Fruit fly (Drosophila melanogaster) whole organism, embryonic: Measurements from ENCODE around the gene CG6277.

Source experiments
- Atf6 ChIP-seq: fragments of 200-800 bp; sonication (Bioruptor generic); IDR thresholded peaks from 2 replicates; pipeline ENCODE4 v1.3.6; 2022; ENCODE audit warnings: missing biosample characterization, missing genetic modification characterization
- Bgb ChIP-seq: fragments of 200-800 bp; sonication (Bioruptor generic); IDR thresholded peaks from 2 replicates; pipeline ENCODE4 v1.3.6; 2022; ENCODE audit warnings: missing biosample characterization, missing genetic modification characterization; ENCODE audit not compliant: partially characterized antibody
- CG14441 ChIP-seq: fragments of 200-800 bp; sonication (Bioruptor generic); IDR thresholded peaks from 2 replicates; pipeline ENCODE4 v1.3.6; 2022; ENCODE audit warnings: missing biosample characterization, missing genetic modification characterization
- CG15269 ChIP-seq: fragments of 200-800 bp; sonication (Bioruptor generic); optimal IDR thresholded peaks from 2 replicates; lab custom pipeline; 2018; ENCODE audit warnings: missing biosample characterization, mild to moderate bottlenecking, missing genetic modification characterization, moderate library complexity
- CG16813 ChIP-seq: fragments of 200-800 bp; sonication (Bioruptor generic); IDR thresholded peaks from 3 replicates; pipeline ENCODE4 v1.3.6; 2022; ENCODE audit warnings: missing biosample characterization, missing genetic modification characterization; ENCODE audit not compliant: partially characterized antibody
- CG17829 ChIP-seq: fragments of 200-800 bp; optimal IDR thresholded peaks from 2 replicates; lab custom pipeline; 2019; ENCODE audit warnings: missing biosample characterization, mild to moderate bottlenecking, missing genetic modification characterization, moderate library complexity
- CG2199 ChIP-seq: fragments of 200-800 bp; sonication (Bioruptor generic); IDR thresholded peaks from 3 replicates; pipeline ENCODE4 v1.3.6; 2022; ENCODE audit warnings: missing biosample characterization, missing genetic modification characterization
- CG30431 ChIP-seq: fragments of 200-800 bp; sonication (Bioruptor generic); optimal IDR thresholded peaks from 2 replicates; lab custom pipeline; 2017; ENCODE audit warnings: missing biosample characterization, missing genetic modification characterization
- CG31224 ChIP-seq: fragments of 200-800 bp; sonication (Bioruptor generic); IDR thresholded peaks from 2 replicates; pipeline ENCODE4 v1.3.6; 2022; ENCODE audit warnings: missing biosample characterization, missing genetic modification characterization
- CG31441 ChIP-seq: fragments of 200-800 bp; sonication (Bioruptor generic); IDR thresholded peaks from 2 replicates; pipeline ENCODE4 v1.3.6; 2022; ENCODE audit warnings: missing biosample characterization, missing genetic modification characterization
- CG3407 ChIP-seq: fragments of 200-800 bp; sonication (Bioruptor generic); optimal IDR thresholded peaks from 2 replicates; lab custom pipeline; 2018; ENCODE audit warnings: missing biosample characterization, mild to moderate bottlenecking, missing genetic modification characterization
- CG4424 ChIP-seq: fragments of 200-800 bp; sonication (Bioruptor generic); optimal IDR thresholded peaks from 3 replicates; lab custom pipeline; 2016; ENCODE audit warnings: missing biosample characterization, missing genetic modification characterization
- CG4707 ChIP-seq: fragments of 200-800 bp; sonication (Bioruptor generic); optimal IDR thresholded peaks from 2 replicates; lab custom pipeline; 2018; ENCODE audit warnings: missing biosample characterization, mild to moderate bottlenecking, missing genetic modification characterization, moderate library complexity
- CG8089 ChIP-seq: fragments of 200-800 bp; sonication (Bioruptor generic); optimal IDR thresholded peaks from 3 replicates; lab custom pipeline; 2016; ENCODE audit warnings: missing biosample characterization, missing genetic modification characterization
- CG9215 ChIP-seq: fragments of 200-800 bp; sonication (Bioruptor generic); IDR thresholded peaks from 2 replicates; pipeline ENCODE4 v1.3.6; 2022; ENCODE audit warnings: missing biosample characterization, missing genetic modification characterization
- CG9437 ChIP-seq: fragments of 200-800 bp; sonication (Bioruptor generic); optimal IDR thresholded peaks from 2 replicates; lab custom pipeline; 2018; ENCODE audit warnings: missing biosample characterization, mild to moderate bottlenecking, missing genetic modification characterization
- CTCF ChIP-seq: fragments of 200-800 bp; sonication (Bioruptor generic); optimal IDR thresholded peaks from 2 replicates; lab custom pipeline; 2017; ENCODE audit warnings: missing biosample characterization, mild to moderate bottlenecking, missing genetic modification characterization, moderate library complexity
- CrebB ChIP-seq: fragments of 200-800 bp; sonication (Bioruptor generic); optimal IDR thresholded peaks from 3 replicates; lab custom pipeline; 2018; ENCODE audit warnings: missing biosample characterization, mild to moderate bottlenecking, missing genetic modification characterization
- Dp ChIP-seq: fragments of 200-800 bp; sonication (Bioruptor generic); optimal IDR thresholded peaks from 2 replicates; lab custom pipeline; 2018; ENCODE audit warnings: missing biosample characterization, mild to moderate bottlenecking, missing genetic modification characterization, moderate library complexity
- ERR ChIP-seq: fragments of 200-800 bp; sonication (Bioruptor generic); optimal IDR thresholded peaks from 2 replicates; lab custom pipeline; 2016; ENCODE audit warnings: missing biosample characterization, missing genetic modification characterization
- Hr39 ChIP-seq: fragments of >200 bp; optimal IDR thresholded peaks from 2 replicates; lab custom pipeline; 2017
- Hr78 ChIP-seq, 2 experiments: fragments of 200-800 bp in 1 of 2; fragments of >200 bp in 1 of 2; sonication (Bioruptor generic) in 1 of 2; optimal IDR thresholded peaks; 2 replicates each; lab custom pipeline; 2017 to 2019; ENCODE audit warnings: missing biosample characterization in 2 of 2, missing genetic modification characterization in 2 of 2, mild to moderate bottlenecking in 1 of 2, moderate library complexity in 1 of 2
- Kr ChIP-seq: fragments of 200-800 bp; sonication (Bioruptor generic); optimal IDR thresholded peaks from 2 replicates; lab custom pipeline; 2017; ENCODE audit warnings: missing biosample characterization, mild to moderate bottlenecking, missing genetic modification characterization
- Meics ChIP-seq: fragments of 200-800 bp; sonication (Bioruptor generic); optimal IDR thresholded peaks from 2 replicates; lab custom pipeline; 2017; ENCODE audit warnings: missing biosample characterization, mild to moderate bottlenecking, missing genetic modification characterization
- Ptx1 ChIP-seq: fragments of 200-800 bp; sonication (Bioruptor generic); IDR thresholded peaks from 2 replicates; pipeline ENCODE4 v1.3.6; 2022; ENCODE audit warnings: missing biosample characterization, missing genetic modification characterization
- YL-1 ChIP-seq: fragments of 200-800 bp; sonication (Bioruptor generic); optimal IDR thresholded peaks from 3 replicates; lab custom pipeline; 2017; ENCODE audit warnings: missing biosample characterization, mild to moderate bottlenecking, missing genetic modification characterization
- ab ChIP-seq: fragments of 200-800 bp; sonication (Bioruptor generic); optimal IDR thresholded peaks from 2 replicates; lab custom pipeline; 2016; ENCODE audit warnings: missing biosample characterization, missing genetic modification characterization
- amos ChIP-seq: fragments of 200-800 bp; sonication (Bioruptor generic); IDR thresholded peaks from 2 replicates; pipeline ENCODE4 v1.3.6; 2022; ENCODE audit warnings: missing biosample characterization, missing genetic modification characterization; ENCODE audit not compliant: partially characterized antibody
- ara ChIP-seq: fragments of 200-800 bp; sonication (Bioruptor generic); IDR thresholded peaks from 2 replicates; pipeline ENCODE4 v1.3.6; 2022; ENCODE audit warnings: missing biosample characterization, missing genetic modification characterization
- bowl ChIP-seq: fragments of 200-800 bp; sonication (Bioruptor generic); IDR thresholded peaks from 2 replicates; pipeline ENCODE4 v1.3.6; 2022; ENCODE audit warnings: missing biosample characterization, missing genetic modification characterization
- chif ChIP-seq, 2 experiments: fragments of 200-800 bp; sonication (Bioruptor generic); optimal IDR thresholded peaks; 3 replicates each; lab custom pipeline; 2016; ENCODE audit warnings: missing biosample characterization in 2 of 2, missing genetic modification characterization in 2 of 2
- chn ChIP-seq: fragments of 200-800 bp; sonication (Bioruptor generic); optimal IDR thresholded peaks from 2 replicates; lab custom pipeline; 2016; ENCODE audit warnings: missing biosample characterization, missing genetic modification characterization
- corto ChIP-seq: fragments of 200-800 bp; sonication (Bioruptor generic); optimal IDR thresholded peaks from 2 replicates; lab custom pipeline; 2016; ENCODE audit warnings: missing biosample characterization, mild to moderate bottlenecking, missing genetic modification characterization, moderate library complexity
- cwo ChIP-seq: fragments of 200-800 bp; sonication (Bioruptor generic); optimal IDR thresholded peaks from 3 replicates; lab custom pipeline; 2017; ENCODE audit warnings: missing biosample characterization, missing genetic modification characterization, mild to moderate bottlenecking, moderate library complexity, missing genetic modification reagents
- da ChIP-seq: fragments of 200-800 bp; sonication (Bioruptor generic); optimal IDR thresholded peaks from 2 replicates; lab custom pipeline; 2016; ENCODE audit warnings: missing biosample characterization, missing genetic modification characterization
- dati ChIP-seq: fragments of 200-800 bp; sonication (Bioruptor generic); IDR thresholded peaks from 2 replicates; pipeline ENCODE4 v1.3.6; 2022; ENCODE audit warnings: missing biosample characterization, missing genetic modification characterization
- ftz-f1 ChIP-seq: fragments of 200-800 bp; sonication (Bioruptor generic); optimal IDR thresholded peaks from 2 replicates; lab custom pipeline; 2016; ENCODE audit warnings: missing biosample characterization, missing genetic modification characterization
- fu2 ChIP-seq: fragments of 200-800 bp; sonication (Bioruptor generic); optimal IDR thresholded peaks from 2 replicates; lab custom pipeline; 2016; ENCODE audit warnings: missing biosample characterization, missing genetic modification characterization
- gem ChIP-seq: fragments of 200-800 bp; sonication (Bioruptor generic); optimal IDR thresholded peaks from 2 replicates; lab custom pipeline; 2019; ENCODE audit warnings: missing biosample characterization, mild to moderate bottlenecking, missing genetic modification characterization, moderate library complexity
- gfzf ChIP-seq: fragments of 200-800 bp; sonication (Bioruptor generic); optimal IDR thresholded peaks from 2 replicates; lab custom pipeline; 2016; ENCODE audit warnings: missing biosample characterization, mild to moderate bottlenecking, missing genetic modification characterization, moderate library complexity
- jumu ChIP-seq: fragments of 200-800 bp; sonication (Bioruptor generic); optimal IDR thresholded peaks from 3 replicates; lab custom pipeline; 2016; ENCODE audit warnings: missing biosample characterization, missing genetic modification characterization
- luna ChIP-seq: fragments of 200-800 bp; sonication (Bioruptor generic); optimal IDR thresholded peaks from 2 replicates; lab custom pipeline; 2016; ENCODE audit warnings: missing biosample characterization, missing genetic modification characterization
- nmo ChIP-seq: fragments of 200-800 bp; sonication (Bioruptor generic); optimal IDR thresholded peaks from 2 replicates; lab custom pipeline; 2018; ENCODE audit warnings: missing biosample characterization, mild to moderate bottlenecking, missing genetic modification characterization, moderate library complexity
- org-1 ChIP-seq: fragments of 200-800 bp; sonication (Bioruptor generic); optimal IDR thresholded peaks from 2 replicates; lab custom pipeline; 2017; ENCODE audit warnings: missing biosample characterization, missing genetic modification characterization
- pho ChIP-seq: fragments of 200-800 bp; sonication (Bioruptor generic); optimal IDR thresholded peaks from 2 replicates; lab custom pipeline; 2016; ENCODE audit warnings: missing biosample characterization, missing genetic modification characterization
- pzg ChIP-seq: fragments of 200-800 bp; sonication (Bioruptor generic); optimal IDR thresholded peaks from 3 replicates; lab custom pipeline; 2018; ENCODE audit warnings: missing biosample characterization, mild to moderate bottlenecking, missing genetic modification characterization, moderate library complexity
- sim ChIP-seq: fragments of 200-800 bp; sonication (Bioruptor generic); IDR thresholded peaks from 2 replicates; pipeline ENCODE4 v1.3.6; 2022; ENCODE audit warnings: missing biosample characterization, missing genetic modification characterization
- tll ChIP-seq, 2 experiments: fragments of 200-800 bp in 1 of 2; fragments of >200 bp in 1 of 2; sonication (Bioruptor generic) in 1 of 2; optimal IDR thresholded peaks; 2 replicates each; lab custom pipeline; 2017 to 2019; ENCODE audit warnings: missing biosample characterization in 2 of 2, missing genetic modification characterization in 2 of 2, mild to moderate bottlenecking in 1 of 2, moderate library complexity in 1 of 2
- trem ChIP-seq: fragments of 200-800 bp; optimal IDR thresholded peaks from 3 replicates; lab custom pipeline; 2019; ENCODE audit warnings: missing biosample characterization, mild to moderate bottlenecking, missing genetic modification characterization, moderate library complexity

CG6277 gene

DNA sequence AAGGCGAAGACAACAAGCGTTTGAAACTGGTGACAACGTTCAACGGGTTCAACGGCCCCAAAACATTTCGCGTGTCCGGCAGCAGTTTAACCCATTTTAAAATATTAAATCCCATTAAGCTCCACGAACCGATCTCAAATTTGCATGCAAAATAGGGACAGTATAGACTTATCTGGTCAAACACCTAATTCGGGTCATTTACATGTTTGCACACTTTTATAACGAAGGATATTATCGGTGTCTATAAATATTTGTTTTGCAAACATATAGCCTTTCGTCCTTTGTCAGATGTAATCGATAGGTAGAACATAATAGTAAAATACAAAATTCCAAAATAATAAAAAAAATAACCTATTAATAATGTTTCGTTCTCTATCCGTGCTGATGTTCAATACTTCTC is 38.9 kb upstream of the CG6277 start, which contains the start of gene CG34292:
Gene CG34292, plus strand, starts transcription at position 301 of the 400 bp plus-strand sequence.
- TF ChIP-seq fu2 (GFP tag; lab: Kevin White, UChicago), result no peak
- TF ChIP-seq CG15269 (tag; lab: Kevin White, UChicago), result no peak
- TF ChIP-seq CG17829 (tag; lab: Kevin White, UChicago), result no peak
- no peak for TF ChIP-seq pzg
- TF ChIP-seq pho (GFP tag; lab: Kevin White, UChicago), result no peak
- TF ChIP-seq gem, result no peak
- TF ChIP-seq CG4424 (GFP tag; lab: Kevin White, UChicago), result no peak
- TF ChIP-seq CG31441, result no peak
- no peak for TF ChIP-seq Kr (GFP tag; lab: Kevin White, UChicago)
- TF ChIP-seq CTCF (GFP tag; lab: Kevin White, UChicago), result no peak
- TF ChIP-seq ara (GFP tag; lab: Robert Waterston, UW), result no peak
- TF ChIP-seq nmo (GFP tag; lab: Kevin White, UChicago), result no peak
- no peak for TF ChIP-seq ftz-f1 (GFP tag; lab: Kevin White, UChicago)
- TF ChIP-seq org-1 (GFP tag; lab: Kevin White, UChicago), result no peak
- TF ChIP-seq CG2199 (GFP tag; lab: Robert Waterston, UW), result no peak
- no peak for TF ChIP-seq sim
- no peak for TF ChIP-seq chif (GFP tag; optimal IDR thresholded peaks at IDR 0.05; lab: Kevin White, UChicago)
- TF ChIP-seq CrebB, result no peak
- no peak for TF ChIP-seq gfzf (GFP tag; lab: Kevin White, UChicago)
- no peak for TF ChIP-seq cwo (GFP tag; lab: Kevin White, UChicago)
- TF ChIP-seq, all 482 proteins: peak for 0

DNA sequence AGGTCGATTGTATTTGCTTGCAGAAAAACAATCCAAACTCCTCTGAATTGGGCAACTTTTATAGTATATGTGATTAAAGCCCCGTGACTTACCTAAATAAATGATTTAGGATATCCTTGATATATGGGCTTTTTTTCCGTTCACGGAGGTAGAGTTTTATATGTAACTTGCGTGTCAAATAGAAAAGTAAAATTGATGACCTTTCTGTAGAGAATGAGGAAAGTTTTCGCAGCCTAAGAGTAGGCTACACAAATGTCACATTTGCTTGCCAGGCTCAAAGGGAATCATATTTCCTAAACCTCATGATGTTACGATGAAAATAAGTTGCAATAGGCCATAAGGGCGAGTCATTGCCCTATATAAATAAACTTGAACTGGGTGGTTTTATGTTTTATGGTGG is 33.1 kb upstream of the CG6277 start:
- TF ChIP-seq da (GFP tag; lab: Kevin White, UChicago) (no peak), ERR (GFP tag; lab: Kevin White, UChicago) (no peak), YL-1 (no peak), CG4707 (GFP tag; lab: Kevin White, UChicago) (no peak), CG16813 (GFP tag; lab: Robert Waterston, UW) (peak; percentile 32; the same call in 1 of the 3 replicates), gem (no peak), Hr78 (GFP tag; optimal IDR thresholded peaks at IDR 0.05; lab: Kevin White, UChicago) (peak in 1 of 2 experiments; percentile 93), CG14441 (no peak), CTCF (GFP tag; lab: Kevin White, UChicago) (peak; percentile 22), amos (GFP tag; lab: Robert Waterston, UW) (peak; percentile 19; the same call in 1 of the 2 replicates), CG9437 (GFP tag; lab: Kevin White, UChicago) (no peak), trem (no peak), Atf6 (GFP tag; lab: Robert Waterston, UW) (no peak), CG30431 (GFP tag; lab: Kevin White, UChicago) (no peak), jumu (GFP tag; lab: Kevin White, UChicago) (no peak), Bgb (GFP tag; lab: Robert Waterston, UW) (peak; percentile 42; the same call in 1 of the 2 replicates), tll (GFP tag; optimal IDR thresholded peaks at IDR 0.05; lab: Kevin White, UChicago) (no peak), CG3407 (no peak), ab (GFP tag; lab: Kevin White, UChicago) (no peak)
- TF ChIP-seq, all 482 proteins: peak for 5

DNA sequence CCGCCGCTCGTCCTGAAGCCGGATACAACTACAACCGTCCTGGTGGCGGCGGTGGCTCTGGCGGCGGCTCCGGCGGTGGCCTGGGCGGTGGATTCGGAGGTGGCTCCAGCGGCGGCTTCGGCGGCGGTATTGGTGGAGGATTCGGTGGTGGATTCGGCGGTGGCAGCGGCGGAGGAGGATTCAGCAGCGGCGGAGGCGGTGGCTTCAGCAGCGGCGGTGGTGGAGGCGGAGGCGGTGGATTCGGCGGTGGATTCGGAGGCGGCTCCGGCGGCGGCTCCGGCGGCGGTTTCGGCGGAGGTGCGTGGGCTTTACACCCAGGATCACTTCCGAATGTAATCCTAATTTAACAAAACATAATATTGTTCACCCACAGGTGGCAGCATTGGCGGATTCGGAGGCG is 26.5 kb upstream of the CG6277 start:
- TF ChIP-seq CG31224 (GFP tag; lab: Robert Waterston, UW) (no peak), corto (GFP tag; lab: Kevin White, UChicago) (no peak), Dp (GFP tag; lab: Kevin White, UChicago) (no peak), luna (GFP tag; lab: Kevin White, UChicago) (no peak), CG8089 (GFP tag; lab: Kevin White, UChicago) (no peak), CG9215 (GFP tag; lab: Robert Waterston, UW) (0 out of 2 replicates have a peak, but pooled peaks have one; percentile 7), Ptx1 (no peak), Meics (GFP tag; lab: Kevin White, UChicago) (no peak), dati (no peak), bowl (GFP tag; lab: Robert Waterston, UW) (no peak), chn (no peak), Hr39 (lab: Kevin White, UChicago) (peak; percentile 17)
- TF ChIP-seq, all 482 proteins: peak for 2
